Worm (Caenorhabditis elegans) whole organism, L4 larva: ENCODE results near the gene Y47D7A.6.

Source experiments
- F10B5.3 ChIP-seq: sonication (generic microtip); optimal IDR thresholded peaks from 2 replicates; lab custom pipeline; 2016; ENCODE audit warnings: mild to moderate bottlenecking, missing genetic modification characterization, missing compliant biosample characterization
- R02D3.7 ChIP-seq: fragments of 150-350 bp; sonication (generic microtip); optimal IDR thresholded peaks from 3 replicates; lab custom pipeline; 2014; ENCODE audit warnings: missing biosample characterization, missing genetic modification characterization
- T26A8.4 ChIP-seq: fragments of 200-800 bp; sonication (Bioruptor generic); IDR thresholded peaks from 2 replicates; pipeline ENCODE4 v1.3.6; 2022; ENCODE audit warnings: missing genetic modification characterization, missing compliant biosample characterization
- aly-2 ChIP-seq: sonication (generic microtip); optimal IDR thresholded peaks from 2 replicates; lab custom pipeline; 2018; ENCODE audit warnings: missing biosample characterization, missing genetic modification characterization
- arid-1 ChIP-seq: fragments of 200-800 bp; sonication (Bioruptor generic); conservative IDR thresholded peaks from 2 replicates; pipeline ENCODE4 v1.3.6; 2022; ENCODE audit warnings: missing genetic modification reagents, missing genetic modification characterization, missing compliant biosample characterization
- attf-4 ChIP-seq: sonication (generic microtip); optimal IDR thresholded peaks from 3 replicates; lab custom pipeline; 2017; ENCODE audit warnings: missing biosample characterization, missing genetic modification characterization
- ceh-20 ChIP-seq: fragments of 200-800 bp; sonication (Bioruptor generic); IDR thresholded peaks from 2 replicates; pipeline ENCODE4 v1.3.6; 2022; ENCODE audit warnings: missing genetic modification reagents, missing genetic modification characterization, missing compliant biosample characterization
- ceh-82 ChIP-seq: sonication (generic microtip); optimal IDR thresholded peaks from 2 replicates; lab custom pipeline; 2017; ENCODE audit warnings: missing biosample characterization, missing genetic modification characterization
- ces-1 ChIP-seq: fragments of 150-350 bp; sonication (generic microtip); optimal IDR thresholded peaks from 4 replicates; lab custom pipeline; 2014; ENCODE audit warnings: missing biosample characterization, missing genetic modification reagents, missing genetic modification characterization
- daf-8 ChIP-seq: fragments of 200-800 bp; sonication (Bioruptor generic); IDR thresholded peaks from 2 replicates; pipeline ENCODE4 v1.3.6; 2022; ENCODE audit warnings: missing genetic modification characterization, missing compliant biosample characterization
- egl-43 ChIP-seq: fragments of 200-800 bp; sonication (Bioruptor generic); IDR thresholded peaks from 2 replicates; pipeline ENCODE4 v1.3.6; 2022; ENCODE audit warnings: missing genetic modification reagents, missing genetic modification characterization, missing compliant biosample characterization
- fos-1 ChIP-seq: fragments of 150-350 bp; optimal IDR thresholded peaks from 2 replicates; lab custom pipeline; 2014; ENCODE audit warnings: missing biosample characterization, missing genetic modification characterization
- gei-8 ChIP-seq: fragments of 200-800 bp; sonication (Bioruptor generic); optimal IDR thresholded peaks from 2 replicates; lab custom pipeline; 2018; ENCODE audit warnings: mild to moderate bottlenecking, missing genetic modification characterization, missing compliant biosample characterization
- lin-15B ChIP-seq: fragments of 150-350 bp; sonication (generic microtip); optimal IDR thresholded peaks from 3 replicates; lab custom pipeline; 2014; ENCODE audit warnings: missing biosample characterization, missing genetic modification characterization
- lin-38 ChIP-seq: fragments of 200-800 bp; sonication (Bioruptor generic); IDR thresholded peaks from 2 replicates; pipeline ENCODE4 v1.3.6; 2022; ENCODE audit warnings: missing genetic modification reagents, missing genetic modification characterization, missing compliant biosample characterization
- madf-5 ChIP-seq, 2 experiments: fragments of 200-800 bp; sonication (Bioruptor generic); IDR thresholded peaks; 2 replicates each; pipeline ENCODE4 v1.3.6; 2022; ENCODE audit warnings: missing compliant biosample characterization in 2 of 2, missing genetic modification characterization in 2 of 2
- madf-9 ChIP-seq: fragments of 200-800 bp; sonication (Bioruptor generic); conservative IDR thresholded peaks from 2 replicates; pipeline ENCODE4 v1.3.6; 2022; ENCODE audit warnings: missing genetic modification reagents, missing genetic modification characterization, missing compliant biosample characterization
- mxl-3 ChIP-seq: fragments of 200-800 bp; sonication (Bioruptor generic); optimal IDR thresholded peaks from 2 replicates; lab custom pipeline; 2018; ENCODE audit warnings: mild to moderate bottlenecking, missing genetic modification characterization, missing compliant biosample characterization
- nhr-102 ChIP-seq: sonication (generic microtip); optimal IDR thresholded peaks from 2 replicates; lab custom pipeline; 2016; ENCODE audit warnings: mild to moderate bottlenecking, missing genetic modification characterization, moderate library complexity, missing compliant biosample characterization
- nhr-11 ChIP-seq: fragments of 150-350 bp; optimal IDR thresholded peaks from 2 replicates; lab custom pipeline; 2014; ENCODE audit warnings: missing biosample characterization, missing genetic modification characterization
- nhr-28 ChIP-seq: fragments of 150-350 bp; optimal IDR thresholded peaks from 2 replicates; lab custom pipeline; 2014; ENCODE audit warnings: missing biosample characterization, missing genetic modification characterization
- nhr-41 ChIP-seq: fragments of 200-800 bp; sonication (Bioruptor generic); IDR thresholded peaks from 2 replicates; pipeline ENCODE4 v1.3.6; 2022; ENCODE audit warnings: missing genetic modification reagents, missing genetic modification characterization, missing compliant biosample characterization
- nhr-76 ChIP-seq: fragments of 150-350 bp; optimal IDR thresholded peaks from 2 replicates; lab custom pipeline; 2014; ENCODE audit warnings: missing biosample characterization, missing genetic modification characterization
- nhr-77 ChIP-seq: fragments of 150-350 bp; optimal IDR thresholded peaks from 2 replicates; lab custom pipeline; 2014; ENCODE audit warnings: missing biosample characterization, missing genetic modification characterization
- php-3 ChIP-seq: fragments of 200-800 bp; sonication (Bioruptor generic); IDR thresholded peaks from 2 replicates; pipeline ENCODE4 v1.3.6; 2022; ENCODE audit warnings: missing genetic modification reagents, missing genetic modification characterization, missing compliant biosample characterization
- pqm-1 ChIP-seq: sonication (generic microtip); optimal IDR thresholded peaks from 2 replicates; lab custom pipeline; 2017; ENCODE audit warnings: missing biosample characterization, missing genetic modification characterization
- rbr-2 ChIP-seq: sonication (generic microtip); optimal IDR thresholded peaks from 2 replicates; lab custom pipeline; 2016; ENCODE audit warnings: missing genotype, missing genetic modification characterization, missing compliant biosample characterization
- saeg-2 ChIP-seq: fragments of 200-800 bp; sonication (Bioruptor generic); IDR thresholded peaks from 2 replicates; pipeline ENCODE4 v1.3.6; 2022; ENCODE audit warnings: missing genetic modification reagents, missing genetic modification characterization, missing compliant biosample characterization
- sdz-12 ChIP-seq: fragments of 200-800 bp; sonication (Bioruptor generic); optimal IDR thresholded peaks from 2 replicates; lab custom pipeline; 2018; ENCODE audit warnings: mild to moderate bottlenecking, missing genetic modification characterization, missing compliant biosample characterization
- set-16 ChIP-seq: fragments of 200-800 bp; sonication (Bioruptor generic); IDR thresholded peaks from 2 replicates; pipeline ENCODE4 v1.3.6; 2022; ENCODE audit warnings: missing genetic modification reagents, missing genetic modification characterization, missing compliant biosample characterization
- snpc-4 ChIP-seq: fragments of 150-350 bp; optimal IDR thresholded peaks from 2 replicates; lab custom pipeline; 2014; ENCODE audit warnings: missing biosample characterization, missing genetic modification characterization
- spr-1 ChIP-seq: sonication (generic microtip); optimal IDR thresholded peaks from 2 replicates; lab custom pipeline; 2016; ENCODE audit warnings: mild to moderate bottlenecking, missing genetic modification characterization, missing compliant biosample characterization
- unc-62 ChIP-seq, 3 experiments: fragments of 150-350 bp in 1 of 3; sonication (generic microtip); optimal IDR thresholded peaks in 2 of 3; peaks in 1 of 3; 1 replicate in 1 of 3; 2 replicates in 2 of 3; lab custom pipeline; 2014 to 2017; ENCODE audit warnings: missing biosample characterization in 3 of 3, missing genetic modification characterization in 3 of 3, missing genetic modification reagents in 3 of 3, missing genotype in 1 of 3
- zfp-3 ChIP-seq: fragments of 200-800 bp; sonication (Bioruptor generic); conservative IDR thresholded peaks from 2 replicates; pipeline ENCODE4 v1.3.6; 2022; ENCODE audit warnings: missing genetic modification reagents, missing genetic modification characterization, missing compliant biosample characterization
- ztf-11 ChIP-seq: fragments of 150-350 bp; optimal IDR thresholded peaks from 2 replicates; lab custom pipeline; 2014; ENCODE audit warnings: missing biosample characterization, missing genetic modification characterization

Gene Y47D7A.6

DNA sequence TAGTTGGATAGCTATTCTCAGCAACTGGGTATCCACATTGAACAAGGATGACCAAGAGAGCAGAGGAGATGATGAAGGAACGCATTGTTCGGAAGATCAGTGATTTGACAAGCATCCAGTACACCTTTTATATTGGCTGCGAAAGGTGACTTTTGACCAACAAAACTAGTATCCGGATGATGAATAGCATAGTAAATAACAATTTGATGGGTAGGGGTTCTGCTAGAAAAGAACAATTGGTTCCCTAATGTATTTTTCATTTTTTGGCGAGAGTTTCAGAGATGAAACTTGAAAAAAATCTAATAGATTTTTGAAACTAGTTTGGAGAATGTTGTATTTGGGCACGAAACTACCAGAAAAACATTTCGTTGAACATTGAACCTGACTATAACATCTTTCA lies 10.2 kb upstream of the Y47D7A.6 start, which contains the start of gene Y47D7A.11:
Gene Y47D7A.11 (minus strand): TSS at position 101 of the 400 bp plus-strand sequence.
- TF ChIP-seq nhr-102 (tag; lab: Kevin White, UChicago) (no peak), unc-62 (GFP tag; optimal IDR thresholded peaks at IDR 0.05 in 1 of 2; lab: Kevin White, UChicago) (peak in 1 of 2 experiments; percentile 28), unc-62 (tag; optimal IDR thresholded peaks at IDR 0.05; lab: Kevin White, UChicago) (no peak)

DNA sequence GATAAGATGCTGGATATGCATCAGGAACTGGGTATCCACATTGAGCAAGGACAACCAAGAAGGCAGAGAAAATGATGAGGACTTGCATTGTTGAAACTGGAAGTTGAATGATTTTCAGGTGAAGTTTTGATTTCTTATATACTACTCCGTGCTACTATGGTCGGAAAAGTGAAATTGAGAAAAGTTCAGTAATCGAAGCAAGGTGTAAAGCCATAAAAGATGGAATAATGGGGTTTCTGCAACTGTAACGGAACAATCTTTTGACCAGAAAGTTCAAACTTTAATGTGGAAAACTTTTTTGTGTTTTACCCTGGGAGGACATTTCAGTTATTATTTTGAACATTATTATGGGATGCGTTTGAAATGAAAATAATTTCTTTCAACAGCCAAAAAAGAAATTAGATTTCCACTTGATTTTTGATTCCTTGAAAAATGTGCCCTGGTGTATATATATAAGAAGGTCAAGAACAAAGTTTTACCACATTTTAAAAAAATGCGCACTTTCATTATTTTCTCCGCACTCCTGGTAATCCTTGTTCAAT lies 5.9 kb upstream of the Y47D7A.6 start, which contains the start of the genes Y47D7A.9 and Y47D7A.19:
Gene Y47D7A.9 (minus strand): TSS at position 101 of the 542 bp plus-strand sequence.
Gene Y47D7A.19 (plus strand): TSS at position 492 of the 542 bp plus-strand sequence.
- no peak for TF ChIP-seq madf-5 (GFP tag; IDR thresholded peaks at IDR 0.05; lab: Robert Waterston, UW)
- TF ChIP-seq rbr-2 (tag; lab: Kevin White, UChicago): no peak
- no peak for TF ChIP-seq daf-8 (GFP tag; lab: Robert Waterston, UW)
- no peak for TF ChIP-seq mxl-3
- no peak for TF ChIP-seq ces-1 (GFP tag; lab: Kevin White, UChicago)
- TF ChIP-seq zfp-3 (GFP tag; lab: Robert Waterston, UW): no peak
- TF ChIP-seq snpc-4 (tag; lab: Kevin White, UChicago): no peak
- no peak for TF ChIP-seq nhr-41
- TF ChIP-seq aly-2 (tag; lab: Kevin White, UChicago): no peak
- no peak for TF ChIP-seq attf-4 (tag; lab: Kevin White, UChicago)
- TF ChIP-seq nhr-28 (tag; lab: Kevin White, UChicago): no peak
- no peak for TF ChIP-seq T26A8.4 (GFP tag; lab: Robert Waterston, UW)
- no peak for TF ChIP-seq ceh-20
- no peak for TF ChIP-seq pqm-1 (tag; lab: Kevin White, UChicago)
- TF ChIP-seq arid-1 (GFP tag; lab: Robert Waterston, UW): no peak

DNA sequence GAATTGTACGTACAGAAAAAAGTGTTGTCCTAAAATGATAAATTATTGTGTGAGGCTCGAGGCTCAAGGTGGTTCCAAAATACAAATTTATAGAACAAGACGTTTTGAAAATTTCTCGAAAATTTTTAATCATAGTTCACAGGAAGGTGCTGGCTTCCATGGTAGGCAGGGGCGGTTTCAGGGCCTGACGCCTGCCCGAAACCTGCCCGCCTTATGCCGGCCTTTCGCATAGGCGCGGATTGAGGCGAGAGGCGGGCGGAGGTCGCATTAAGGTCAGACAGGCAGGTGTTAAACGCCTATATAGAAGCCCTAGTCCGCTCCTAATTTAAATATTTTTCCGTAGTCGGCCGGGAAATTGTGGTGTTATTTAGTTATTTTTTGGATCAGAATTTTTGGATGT lies 5.1 kb upstream of the Y47D7A.6 start:
- no peak for TF ChIP-seq R02D3.7 (tag; lab: Kevin White, UChicago)
- no peak for TF ChIP-seq sdz-12 (GFP tag; lab: Kevin White, UChicago)
- TF ChIP-seq lin-38: no peak
- TF ChIP-seq set-16 (GFP tag; lab: Robert Waterston, UW): peak; percentile 63; the same call in 1 of the 2 replicates
- no peak for TF ChIP-seq F10B5.3

DNA sequence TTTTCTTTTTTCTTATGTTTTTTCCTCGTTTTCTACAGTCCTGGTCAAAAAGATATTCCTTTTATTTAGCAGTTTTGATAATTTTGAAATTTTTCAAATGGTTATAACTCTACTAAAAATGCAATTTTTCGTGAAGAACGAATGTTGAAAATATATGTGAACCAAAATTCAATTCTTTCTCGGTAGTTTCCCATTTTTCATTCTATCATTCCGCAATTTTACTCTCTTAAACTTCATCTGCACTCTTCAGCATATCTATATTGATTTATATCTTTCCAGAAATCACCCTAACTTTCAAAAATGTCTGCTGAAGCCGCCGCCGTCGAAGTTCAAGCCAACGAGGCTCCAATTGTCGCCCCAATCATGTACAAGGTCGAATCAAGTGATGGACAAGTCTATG lies 4.1 kb upstream of the Y47D7A.6 start, which contains the start of gene skr-7:
Gene skr-7 (plus strand): TSS at position 301 of the 400 bp plus-strand sequence.
- TF ChIP-seq nhr-11 (tag; lab: Kevin White, UChicago) (no peak), egl-43 (GFP tag; lab: Robert Waterston, UW) (no peak), saeg-2 (no peak), nhr-76 (tag; lab: Kevin White, UChicago) (no peak), ceh-82 (no peak), ces-1 (GFP tag; lab: Kevin White, UChicago) (no peak), fos-1 (tag; lab: Kevin White, UChicago) (no peak), php-3 (GFP tag; lab: Robert Waterston, UW) (no peak), lin-15B (tag; lab: Kevin White, UChicago) (no peak), nhr-77 (no peak), arid-1 (GFP tag; lab: Robert Waterston, UW) (no peak)

DNA sequence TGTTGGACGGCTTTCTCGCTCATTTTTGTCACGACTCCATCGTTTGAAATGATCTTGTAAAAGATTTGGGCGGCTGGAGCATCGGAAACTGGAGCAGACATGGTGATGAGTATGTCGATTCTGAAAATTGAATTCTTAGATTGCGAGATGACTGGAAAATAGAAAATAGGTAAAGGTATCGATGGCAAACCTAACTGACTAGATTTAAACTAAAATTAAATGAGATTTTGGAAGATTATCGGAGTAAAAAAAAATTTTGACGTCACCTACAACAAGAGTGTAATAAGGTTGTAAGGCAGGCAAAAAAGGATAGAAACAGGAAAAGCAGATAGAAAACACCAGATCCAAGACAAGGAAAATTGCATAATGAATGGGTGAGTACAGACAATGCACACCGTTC lies 3.5 kb upstream of the Y47D7A.6 start, which contains the start of gene skr-14:
Gene skr-14 (minus strand): TSS at position 101 of the 400 bp plus-strand sequence.
- TF ChIP-seq rbr-2 (tag; lab: Kevin White, UChicago) (no peak), ztf-11 (tag; lab: Kevin White, UChicago) (no peak), spr-1 (tag; lab: Kevin White, UChicago) (no peak), gei-8 (GFP tag; lab: Kevin White, UChicago) (no peak), lin-15B (tag; lab: Kevin White, UChicago) (no peak), nhr-102 (tag; lab: Kevin White, UChicago) (no peak), madf-9 (GFP tag; lab: Robert Waterston, UW) (no peak)
